Worm (Caenorhabditis elegans) whole organism, L3 larva: ENCODE data around the gene fbxc-19.

ENCODE experiments used
- ZK546.5 ChIP-seq: sonication (generic microtip); optimal IDR thresholded peaks from 2 replicates; lab custom pipeline; 2017; ENCODE audit warnings: missing biosample characterization, missing genetic modification characterization
- aly-2 ChIP-seq: fragments of 150-350 bp; optimal IDR thresholded peaks from 2 replicates; lab custom pipeline; 2014; ENCODE audit warnings: missing biosample characterization, missing genetic modification characterization
- ceh-16 ChIP-seq: sonication (generic microtip); optimal IDR thresholded peaks from 2 replicates; lab custom pipeline; 2017; ENCODE audit warnings: missing biosample characterization, missing genetic modification characterization
- ceh-82 ChIP-seq: fragments of 150-350 bp; optimal IDR thresholded peaks from 2 replicates; lab custom pipeline; 2014; ENCODE audit warnings: missing biosample characterization, missing genetic modification characterization
- daf-12 ChIP-seq: fragments of 150-350 bp; optimal IDR thresholded peaks from 2 replicates; lab custom pipeline; 2014; ENCODE audit warnings: missing biosample characterization, missing genetic modification reagents, missing genetic modification characterization
- mdl-1 ChIP-seq: fragments of 150-350 bp; optimal IDR thresholded peaks from 2 replicates; lab custom pipeline; 2014; ENCODE audit warnings: missing biosample characterization, missing genetic modification characterization
- nhr-12 ChIP-seq: fragments of 150-350 bp; optimal IDR thresholded peaks from 2 replicates; lab custom pipeline; 2014; ENCODE audit warnings: missing biosample characterization, missing genetic modification characterization
- nhr-237 ChIP-seq: fragments of 150-350 bp; optimal IDR thresholded peaks from 2 replicates; lab custom pipeline; 2014; ENCODE audit warnings: missing biosample characterization, missing genetic modification characterization
- nhr-28 ChIP-seq: fragments of 150-350 bp; optimal IDR thresholded peaks from 2 replicates; lab custom pipeline; 2014; ENCODE audit warnings: missing biosample characterization, missing genetic modification characterization
- nhr-77 ChIP-seq: fragments of 150-350 bp; optimal IDR thresholded peaks from 2 replicates; lab custom pipeline; 2014; ENCODE audit warnings: missing biosample characterization, missing genetic modification characterization
- pha-4 ChIP-seq: fragments of 150-350 bp; optimal IDR thresholded peaks from 2 replicates; lab custom pipeline; 2014; ENCODE audit warnings: missing biosample characterization, missing genetic modification reagents, missing genetic modification characterization
- skn-1 ChIP-seq: fragments of 150-350 bp; optimal IDR thresholded peaks from 2 replicates; lab custom pipeline; 2014; ENCODE audit warnings: missing biosample characterization, missing genetic modification characterization
- unc-39 ChIP-seq: sonication (generic microtip); optimal IDR thresholded peaks from 4 replicates; lab custom pipeline; 2017; ENCODE audit warnings: missing biosample characterization, missing genetic modification characterization
- unc-62 ChIP-seq: fragments of 150-350 bp; sonication (generic microtip); optimal IDR thresholded peaks from 4 replicates; lab custom pipeline; 2014; ENCODE audit warnings: missing biosample characterization, missing genetic modification reagents, missing genetic modification characterization

DNA sequence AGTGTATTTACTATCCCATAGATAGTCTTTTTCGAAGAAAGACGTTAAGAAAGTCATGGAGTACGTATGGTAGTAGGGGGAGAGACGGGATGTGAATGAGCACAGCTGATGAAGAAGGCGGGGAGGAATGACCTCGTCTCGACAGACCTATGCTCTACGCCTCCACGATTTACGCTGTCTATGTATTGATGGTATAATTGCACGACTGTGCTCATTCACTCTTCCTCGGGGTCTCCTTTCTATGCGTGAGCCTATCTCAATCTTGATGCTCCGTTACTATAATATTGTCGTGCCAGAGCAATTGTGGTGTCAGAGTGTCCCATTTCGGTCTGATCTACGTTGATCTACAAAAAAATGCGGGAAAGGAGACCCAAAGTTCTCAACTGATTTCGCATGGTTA is 34.1 kb upstream of the fbxc-19 start, which contains the start of gene C08F1.10:
- TF ChIP-seq ZK546.5 (no peak), ceh-16 (tag; lab: Kevin White, UChicago) (no peak), pha-4 (no peak), daf-12 (tag; lab: Kevin White, UChicago) (no peak), nhr-237 (tag; lab: Kevin White, UChicago) (no peak), skn-1 (tag; lab: Kevin White, UChicago) (no peak), ceh-82 (tag; lab: Kevin White, UChicago) (no peak), nhr-28 (tag; lab: Kevin White, UChicago) (no peak), unc-62 (GFP tag; lab: Kevin White, UChicago) (no peak), unc-39 (tag; lab: Kevin White, UChicago) (no peak), nhr-77 (no peak), aly-2 (no peak), nhr-12 (no peak), mdl-1 (no peak)
